Fruit fly (Drosophila melanogaster): ENCODE measurements around the gene CG3062.

CG3062 gene

dm6 chrX:4690767-4691166 lies 46.1 kb upstream of the CG3062 start (continued):
- TF ChIP-seq ERR (GFP tag; optimal IDR thresholded peaks at IDR 0.05) (no peak), CG15479 (GFP tag; optimal IDR thresholded peaks at IDR 0.05) (no peak), ab (GFP tag; optimal IDR thresholded peaks at IDR 0.05) (no peak), CG12659 (GFP tag; optimal IDR thresholded peaks at IDR 0.05) (no peak), Ravus (GFP tag; IDR thresholded peaks at IDR 0.05) (no peak), CG15269 (tag; optimal IDR thresholded peaks at IDR 0.05) (no peak), CG8478 (optimal IDR thresholded peaks at IDR 0.05) (peak; percentile 28), CG12942 (GFP tag; optimal IDR thresholded peaks at IDR 0.05) (no peak), danr (GFP tag; IDR thresholded peaks at IDR 0.05) (no peak), esg (GFP tag; conservative IDR thresholded peaks at IDR 0.05) (no peak), sr (GFP tag; IDR thresholded peaks at IDR 0.05) (no peak), hth (optimal IDR thresholded peaks at IDR 0.05) (no peak), CrebB (tag; optimal IDR thresholded peaks at IDR 0.05) (no peak), ATbp (GFP tag; optimal IDR thresholded peaks at IDR 0.05) (no peak), sens (GFP tag) (peak; percentile 53), cad (GFP tag; optimal IDR thresholded peaks at IDR 0.05) (no peak), CG11504 (tag; optimal IDR thresholded peaks at IDR 0.05) (no peak), HHEX (GFP tag; optimal IDR thresholded peaks at IDR 0.05) (no peak), mirr (GFP tag; optimal IDR thresholded peaks at IDR 0.05) (no peak), ems (GFP tag; optimal IDR thresholded peaks at IDR 0.05) (no peak), run (tag; optimal IDR thresholded peaks at IDR 0.05) (no peak), lmd (GFP tag; IDR thresholded peaks at IDR 0.05) (no peak), Hr51 (GFP tag; optimal IDR thresholded peaks at IDR 0.05) (no peak), D19A (tag; optimal IDR thresholded peaks at IDR 0.05) (no peak), CG1603 (tag; optimal IDR thresholded peaks at IDR 0.05) (no peak), oc (tag; optimal IDR thresholded peaks at IDR 0.05) (no peak), cg (GFP tag; optimal IDR thresholded peaks at IDR 0.05) (peak; percentile 49)

DNA sequence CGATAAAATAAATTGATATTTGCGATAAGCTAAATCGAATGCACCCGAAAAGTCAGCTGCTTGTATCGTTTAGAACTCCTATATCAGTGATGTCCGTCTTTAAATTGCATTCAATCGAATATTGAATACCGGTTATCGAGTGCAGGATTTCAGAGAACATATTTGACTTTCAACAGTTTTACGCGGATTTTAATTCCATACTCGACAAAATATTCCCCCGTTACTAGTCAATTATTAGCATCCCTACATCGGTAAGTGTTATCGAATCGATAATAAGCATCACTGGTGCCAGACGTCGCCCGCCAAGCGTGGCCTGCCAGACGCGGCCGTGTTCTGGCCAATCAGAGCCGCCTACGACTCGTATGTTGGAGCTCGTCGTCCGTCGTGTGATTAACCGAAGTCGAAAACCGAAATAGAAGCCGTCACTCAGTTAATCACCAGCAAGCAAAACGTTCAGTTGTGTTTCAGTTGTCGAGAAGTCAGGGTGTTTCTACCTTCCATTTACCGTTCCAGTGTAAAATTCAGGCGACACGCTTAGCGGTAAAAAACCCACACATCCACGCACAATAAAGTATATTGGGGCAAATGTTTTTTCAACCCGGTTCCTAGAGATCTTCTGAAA lies 43.2 kb upstream of the CG3062 start, which contains the start of gene ctp:
ctp (plus strand) TSS at position 23 of the 622 bp plus-strand sequence.
- TF ChIP-seq Hey (tag; optimal IDR thresholded peaks at IDR 0.05) = no peak
- peak in 1 of 2 experiments; percentile 77 for TF ChIP-seq crp (GFP tag; optimal IDR thresholded peaks at IDR 0.05)
- TF ChIP-seq Dip2 (GFP tag; IDR thresholded peaks at IDR 0.05) = no peak
- no peak for TF ChIP-seq Doc2 (GFP tag; IDR thresholded peaks at IDR 0.05)
- TF ChIP-seq CG12942 (GFP tag; optimal IDR thresholded peaks at IDR 0.05) = no peak
- peak; percentile 8 for TF ChIP-seq dm (GFP tag; optimal IDR thresholded peaks at IDR 0.05)
- TF ChIP-seq Stat92E (GFP tag; optimal IDR thresholded peaks at IDR 0.05) = peak in 1 of 3 experiments; percentile 40
- peak; percentile 77; the same call in 3 of the 4 replicates for TF ChIP-seq chinmo (GFP tag; IDR thresholded peaks at IDR 0.05; ENCODE audit: partially characterized antibody)
- TF ChIP-seq pb (GFP tag; optimal IDR thresholded peaks at IDR 0.05) = no peak
- peak; percentile 1 for TF ChIP-seq fd96Cb (tag; optimal IDR thresholded peaks at IDR 0.05)
- no peak for TF ChIP-seq dati (GFP tag; IDR thresholded peaks at IDR 0.05)
- peak; percentile 78 for TF ChIP-seq zfh2 (GFP tag; optimal IDR thresholded peaks at IDR 0.05)
- no peak for TF ChIP-seq Dek (tag; optimal IDR thresholded peaks at IDR 0.05)
- no peak for TF ChIP-seq Sin3A (optimal IDR thresholded peaks at IDR 0.05)
- no peak for TF ChIP-seq CG15479 (GFP tag; optimal IDR thresholded peaks at IDR 0.05)
- peak; percentile 49 for TF ChIP-seq Myb (GFP tag; optimal IDR thresholded peaks at IDR 0.05)
- peak; percentile 58 for TF ChIP-seq HHEX (GFP tag; optimal IDR thresholded peaks at IDR 0.05)
- peak; percentile 100 for TF ChIP-seq Nf-YC (tag; optimal IDR thresholded peaks at IDR 0.05)
- no peak for TF ChIP-seq Lpt (GFP tag; optimal IDR thresholded peaks at IDR 0.05)
- no peak for TF ChIP-seq Rx (GFP tag; IDR thresholded peaks at IDR 0.05)
- TF ChIP-seq gfzf (GFP tag; optimal IDR thresholded peaks at IDR 0.05) = peak; percentile 33
- TF ChIP-seq CG43689 (GFP tag; IDR thresholded peaks at IDR 0.05) = no peak
- TF ChIP-seq al (GFP tag; IDR thresholded peaks at IDR 0.05) = peak; percentile 30; the same call in 1 of the 2 replicates
- TF ChIP-seq Eip74EF (GFP tag; optimal IDR thresholded peaks at IDR 0.05) = no peak
- peak; percentile 23; the same call in 1 of the 2 replicates for TF ChIP-seq lmd (GFP tag; IDR thresholded peaks at IDR 0.05)
- TF ChIP-seq stwl (tag; optimal IDR thresholded peaks at IDR 0.05) = peak; percentile 97
- peak; percentile 4 for TF ChIP-seq Fer3 (tag; optimal IDR thresholded peaks at IDR 0.05)
- no peak for TF ChIP-seq CG3407 (GFP tag; optimal IDR thresholded peaks at IDR 0.05)

Data from whole organism, embryonic.